Fruit fly (Drosophila melanogaster) S2 (cell line): Measurements from ENCODE around the gene JMJD5.

Experiments
- CG8478 ChIP-seq: fragments of >200 bp; optimal IDR thresholded peaks from 2 replicates; lab custom pipeline; 2018
- CTCF ChIP-seq, 2 experiments: fragments of >200 bp; optimal IDR thresholded peaks; 2 replicates each; lab custom pipeline; 2018

DNA sequence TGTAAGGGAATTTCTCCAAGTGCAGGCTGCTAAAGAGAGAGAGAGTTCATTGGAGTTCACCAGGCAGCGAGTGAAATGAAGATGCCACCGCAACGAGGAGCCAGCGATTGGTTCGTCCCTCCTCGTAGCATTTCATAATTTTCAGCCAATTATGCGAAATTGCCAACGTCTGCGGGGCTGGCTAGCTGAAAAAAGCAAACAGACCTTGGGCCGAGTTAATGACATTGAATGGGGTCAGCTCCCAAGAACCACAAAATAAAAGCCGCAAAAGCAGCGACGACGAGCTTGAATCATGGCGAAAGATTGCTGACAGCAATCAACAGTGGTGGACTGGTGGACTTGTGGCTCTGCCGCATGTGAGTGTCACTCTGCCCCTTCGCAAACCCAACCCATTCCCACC lies 17.6 kb downstream of the JMJD5 start:
- TF ChIP-seq CG8478 (lab: Kevin White, UChicago) (no peak), CTCF (optimal IDR thresholded peaks at IDR 0.05; lab: Kevin White, UChicago) (no peak)
